Fruit fly (Drosophila melanogaster) whole organism, embryonic: ENCODE measurements around the gene Dora.

ENCODE experiments used
- Asciz ChIP-seq: fragments of 200-800 bp; sonication (Bioruptor generic); optimal IDR thresholded peaks from 2 replicates; lab custom pipeline; 2017; ENCODE audit warnings: missing biosample characterization, mild to moderate bottlenecking, missing genetic modification characterization, missing genetic modification reagents
- Bgb ChIP-seq: fragments of 200-800 bp; sonication (Bioruptor generic); IDR thresholded peaks from 2 replicates; pipeline ENCODE4 v1.3.6; 2022; ENCODE audit warnings: missing biosample characterization, missing genetic modification characterization; ENCODE audit not compliant: partially characterized antibody
- CG10959 ChIP-seq: fragments of 200-800 bp; sonication (Bioruptor generic); IDR thresholded peaks from 2 replicates; pipeline ENCODE4 v1.3.6; 2022; ENCODE audit warnings: missing biosample characterization, missing genetic modification characterization
- CG11085 ChIP-seq: fragments of 200-800 bp; sonication (Bioruptor generic); IDR thresholded peaks from 2 replicates; pipeline ENCODE4 v1.3.6; 2022; ENCODE audit warnings: missing biosample characterization, missing genetic modification characterization
- CG12769 ChIP-seq: fragments of 200-800 bp; sonication (Bioruptor generic); optimal IDR thresholded peaks from 2 replicates; lab custom pipeline; 2019; ENCODE audit warnings: missing biosample characterization, mild to moderate bottlenecking, missing genetic modification characterization, moderate library complexity
- CG13775 ChIP-seq: fragments of 200-800 bp; sonication (Bioruptor generic); optimal IDR thresholded peaks from 3 replicates; lab custom pipeline; 2017; ENCODE audit warnings: missing biosample characterization, mild to moderate bottlenecking, missing genetic modification characterization
- CG14710 ChIP-seq: fragments of 200-800 bp; sonication (Bioruptor generic); optimal IDR thresholded peaks from 3 replicates; lab custom pipeline; 2019; ENCODE audit warnings: missing biosample characterization, mild to moderate bottlenecking, missing genetic modification characterization, moderate library complexity
- CG14860 ChIP-seq: fragments of 200-800 bp; sonication (Bioruptor generic); IDR thresholded peaks from 3 replicates; pipeline ENCODE4 v1.3.6; 2022; ENCODE audit warnings: missing biosample characterization, missing genetic modification characterization; ENCODE audit not compliant: partially characterized antibody
- CG16813 ChIP-seq: fragments of 200-800 bp; sonication (Bioruptor generic); IDR thresholded peaks from 3 replicates; pipeline ENCODE4 v1.3.6; 2022; ENCODE audit warnings: missing biosample characterization, missing genetic modification characterization; ENCODE audit not compliant: partially characterized antibody
- CG2116 ChIP-seq: fragments of 200-800 bp; sonication (Bioruptor generic); optimal IDR thresholded peaks from 3 replicates; lab custom pipeline; 2018; ENCODE audit warnings: missing biosample characterization, mild to moderate bottlenecking, missing genetic modification characterization
- CG30403 ChIP-seq: fragments of 200-800 bp; sonication (Bioruptor generic); optimal IDR thresholded peaks from 3 replicates; lab custom pipeline; 2016; ENCODE audit warnings: missing biosample characterization, missing genetic modification characterization
- CG3163 ChIP-seq: fragments of 200-800 bp; sonication (Bioruptor generic); optimal IDR thresholded peaks from 3 replicates; lab custom pipeline; 2016; ENCODE audit warnings: missing biosample characterization, missing genetic modification characterization
- CG5180 ChIP-seq: fragments of 200-800 bp; sonication (Bioruptor generic); optimal IDR thresholded peaks from 3 replicates; lab custom pipeline; 2017; ENCODE audit warnings: missing biosample characterization, missing genetic modification characterization, mild to moderate bottlenecking, moderate library complexity, missing genetic modification reagents
- CG6765 ChIP-seq: fragments of 200-800 bp; sonication (Bioruptor generic); optimal IDR thresholded peaks from 3 replicates; lab custom pipeline; 2017; ENCODE audit warnings: missing biosample characterization, mild to moderate bottlenecking, missing genetic modification characterization
- CG7271 ChIP-seq: fragments of 200-800 bp; sonication (Bioruptor generic); optimal IDR thresholded peaks from 2 replicates; lab custom pipeline; 2018; ENCODE audit warnings: missing biosample characterization, mild to moderate bottlenecking, missing genetic modification characterization, moderate library complexity
- CTCF ChIP-seq: fragments of 200-800 bp; sonication (Bioruptor generic); optimal IDR thresholded peaks from 2 replicates; lab custom pipeline; 2017; ENCODE audit warnings: missing biosample characterization, mild to moderate bottlenecking, missing genetic modification characterization, moderate library complexity
- Dbx ChIP-seq: fragments of 200-800 bp; sonication (Bioruptor generic); IDR thresholded peaks from 3 replicates; pipeline ENCODE4 v1.3.6; 2022; ENCODE audit warnings: missing biosample characterization, missing genetic modification characterization
- Dfd ChIP-seq, 2 experiments: fragments of >200 bp; optimal IDR thresholded peaks; 2 replicates each; lab custom pipeline; 2017; ENCODE audit warnings: missing biosample characterization in 2 of 2, missing genetic modification characterization in 2 of 2
- E2f2 ChIP-seq: fragments of 200-800 bp; sonication (Bioruptor generic); IDR thresholded peaks from 2 replicates; pipeline ENCODE4 v1.3.6; 2022; ENCODE audit warnings: missing biosample characterization, missing genetic modification characterization
- Ets97D ChIP-seq: fragments of 200-800 bp; sonication (Bioruptor generic); optimal IDR thresholded peaks from 3 replicates; lab custom pipeline; 2016; ENCODE audit warnings: missing biosample characterization, missing genetic modification characterization
- Hand ChIP-seq: fragments of 200-800 bp; sonication (Bioruptor generic); optimal IDR thresholded peaks from 2 replicates; lab custom pipeline; 2017; ENCODE audit warnings: mild to moderate bottlenecking, missing biosample characterization, missing genetic modification reagents, missing genetic modification characterization
- MBD-R2 ChIP-seq: fragments of 200-800 bp; sonication (Bioruptor generic); IDR thresholded peaks from 2 replicates; pipeline ENCODE4 v1.3.6; 2022; ENCODE audit warnings: missing biosample characterization, missing genetic modification characterization
- MESR4 ChIP-seq: fragments of 200-800 bp; sonication (Bioruptor generic); optimal IDR thresholded peaks from 2 replicates; lab custom pipeline; 2018; ENCODE audit warnings: missing biosample characterization, mild to moderate bottlenecking, missing genetic modification characterization, moderate library complexity
- Mes4 ChIP-seq: fragments of 200-800 bp; sonication (Bioruptor generic); optimal IDR thresholded peaks from 2 replicates; lab custom pipeline; 2016; ENCODE audit warnings: missing biosample characterization, missing genetic modification characterization
- Myb ChIP-seq: fragments of 200-800 bp; sonication (Bioruptor generic); optimal IDR thresholded peaks from 2 replicates; lab custom pipeline; 2016; ENCODE audit warnings: missing biosample characterization, missing genetic modification characterization
- Opbp ChIP-seq: fragments of 200-800 bp; sonication (Bioruptor generic); IDR thresholded peaks from 3 replicates; pipeline ENCODE4 v1.3.6; 2022; ENCODE audit warnings: missing biosample characterization, missing genetic modification characterization; ENCODE audit not compliant: partially characterized antibody
- Rfx ChIP-seq: fragments of 200-800 bp; sonication (Bioruptor generic); IDR thresholded peaks from 2 replicates; pipeline ENCODE4 v1.3.6; 2022; ENCODE audit warnings: missing biosample characterization, missing genetic modification characterization
- Sin3A ChIP-seq: fragments of >200 bp; optimal IDR thresholded peaks from 2 replicates; lab custom pipeline; 2018
- ap ChIP-seq: fragments of 200-800 bp; sonication (Bioruptor generic); IDR thresholded peaks from 2 replicates; pipeline ENCODE4 v1.3.6; 2022; ENCODE audit warnings: missing biosample characterization, missing genetic modification characterization
- ato ChIP-seq: fragments of 200-800 bp; sonication (Bioruptor generic); IDR thresholded peaks from 2 replicates; pipeline ENCODE4 v1.3.6; 2022; ENCODE audit warnings: missing biosample characterization, missing genetic modification characterization; ENCODE audit not compliant: partially characterized antibody
- bbx ChIP-seq: fragments of 200-800 bp; sonication (Bioruptor generic); IDR thresholded peaks from 2 replicates; pipeline ENCODE4 v1.3.6; 2022; ENCODE audit warnings: missing biosample characterization, missing genetic modification characterization; ENCODE audit not compliant: partially characterized antibody
- chif ChIP-seq, 2 experiments: fragments of 200-800 bp; sonication (Bioruptor generic); optimal IDR thresholded peaks; 3 replicates each; lab custom pipeline; 2016; ENCODE audit warnings: missing biosample characterization in 2 of 2, missing genetic modification characterization in 2 of 2
- chinmo ChIP-seq: fragments of 200-800 bp; sonication (Bioruptor generic); IDR thresholded peaks from 4 replicates; pipeline ENCODE4 v1.3.6; 2022; ENCODE audit warnings: missing biosample characterization, missing genetic modification characterization; ENCODE audit not compliant: partially characterized antibody
- da ChIP-seq: fragments of 200-800 bp; sonication (Bioruptor generic); optimal IDR thresholded peaks from 2 replicates; lab custom pipeline; 2016; ENCODE audit warnings: missing biosample characterization, missing genetic modification characterization
- danr ChIP-seq: fragments of 200-800 bp; sonication (Bioruptor generic); IDR thresholded peaks from 2 replicates; pipeline ENCODE4 v1.3.6; 2022; ENCODE audit warnings: missing biosample characterization, missing genetic modification characterization
- dmrt11E ChIP-seq: fragments of 200-800 bp; sonication (Bioruptor generic); optimal IDR thresholded peaks from 3 replicates; lab custom pipeline; 2018; ENCODE audit warnings: missing biosample characterization, mild to moderate bottlenecking, missing genetic modification characterization, moderate library complexity
- eyg ChIP-seq: fragments of 200-800 bp; sonication (Bioruptor generic); optimal IDR thresholded peaks from 3 replicates; lab custom pipeline; 2016; ENCODE audit warnings: missing biosample characterization, missing genetic modification characterization
- gfzf ChIP-seq: fragments of 200-800 bp; sonication (Bioruptor generic); optimal IDR thresholded peaks from 2 replicates; lab custom pipeline; 2016; ENCODE audit warnings: missing biosample characterization, mild to moderate bottlenecking, missing genetic modification characterization, moderate library complexity
- hb ChIP-seq: fragments of 200-800 bp; sonication (Bioruptor generic); IDR thresholded peaks from 3 replicates; pipeline ENCODE4 v1.3.6; 2022; ENCODE audit warnings: missing biosample characterization, missing genetic modification characterization; ENCODE audit not compliant: partially characterized antibody
- kay ChIP-seq: fragments of 200-800 bp; sonication (Bioruptor generic); optimal IDR thresholded peaks from 2 replicates; lab custom pipeline; 2016; ENCODE audit warnings: missing biosample characterization, missing genetic modification characterization
- knrl ChIP-seq: fragments of 200-800 bp; sonication (Bioruptor generic); IDR thresholded peaks from 3 replicates; pipeline ENCODE4 v1.3.6; 2022; ENCODE audit warnings: missing biosample characterization, missing genetic modification characterization; ENCODE audit not compliant: partially characterized antibody
- nerfin-1 ChIP-seq: fragments of 200-800 bp; sonication (Bioruptor generic); optimal IDR thresholded peaks from 3 replicates; lab custom pipeline; 2019; ENCODE audit warnings: missing biosample characterization, mild to moderate bottlenecking, missing genetic modification characterization, moderate library complexity
- nmo ChIP-seq: fragments of 200-800 bp; sonication (Bioruptor generic); optimal IDR thresholded peaks from 2 replicates; lab custom pipeline; 2018; ENCODE audit warnings: missing biosample characterization, mild to moderate bottlenecking, missing genetic modification characterization, moderate library complexity
- pita ChIP-seq: fragments of 200-800 bp; sonication (Bioruptor generic); optimal IDR thresholded peaks from 2 replicates; lab custom pipeline; 2017; ENCODE audit warnings: missing biosample characterization, mild to moderate bottlenecking, missing genetic modification characterization
- pros ChIP-seq: fragments of 200-800 bp; sonication (Bioruptor generic); optimal IDR thresholded peaks from 3 replicates; lab custom pipeline; 2019; ENCODE audit warnings: missing biosample characterization, mild to moderate bottlenecking, missing genetic modification characterization, moderate library complexity
- psq ChIP-seq: fragments of 200-800 bp; sonication (Bioruptor generic); optimal IDR thresholded peaks from 2 replicates; lab custom pipeline; 2017; ENCODE audit warnings: missing biosample characterization, missing genetic modification characterization
- pum ChIP-seq: fragments of 200-800 bp; sonication (Bioruptor generic); optimal IDR thresholded peaks from 2 replicates; lab custom pipeline; 2016; ENCODE audit warnings: missing biosample characterization, missing genetic modification characterization
- rib ChIP-seq: fragments of 200-800 bp; sonication (Bioruptor generic); IDR thresholded peaks from 2 replicates; pipeline ENCODE4 v1.3.6; 2022; ENCODE audit warnings: missing biosample characterization, missing genetic modification characterization
- sens-2 ChIP-seq: fragments of 200-800 bp; sonication (Bioruptor generic); IDR thresholded peaks from 2 replicates; pipeline ENCODE4 v1.3.6; 2022; ENCODE audit warnings: missing biosample characterization, missing genetic modification characterization
- tna ChIP-seq: fragments of 200-800 bp; sonication (Bioruptor generic); IDR thresholded peaks from 2 replicates; pipeline ENCODE4 v1.3.6; 2022; ENCODE audit warnings: missing biosample characterization, missing genetic modification characterization; ENCODE audit not compliant: partially characterized antibody
- wek ChIP-seq: fragments of 200-800 bp; sonication (Bioruptor generic); optimal IDR thresholded peaks from 3 replicates; lab custom pipeline; 2018; ENCODE audit warnings: missing biosample characterization, mild to moderate bottlenecking, missing genetic modification characterization, moderate library complexity

The Dora gene

DNA sequence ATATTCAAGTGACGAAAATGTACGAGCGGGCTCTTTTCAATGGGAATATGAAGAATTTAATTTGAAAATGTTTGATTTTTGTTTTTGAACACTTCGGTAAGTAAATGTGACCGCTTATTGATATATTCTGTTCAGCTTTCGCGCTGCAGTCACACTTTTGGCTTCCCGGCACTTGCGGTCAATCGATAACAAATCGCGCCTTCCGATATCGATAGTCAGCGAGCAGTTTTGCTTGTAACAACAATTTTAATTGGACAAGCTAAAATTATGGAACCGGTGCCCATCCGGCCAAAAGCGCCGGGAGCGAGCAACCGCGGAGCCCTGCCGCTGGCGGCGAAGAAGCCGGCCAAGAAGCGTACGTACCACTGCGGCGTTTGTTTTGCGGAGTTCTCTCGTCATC, 33.4 kb upstream of the Dora start, which contains the start of gene CG7101 (continued):
- TF ChIP-seq CG6765 (GFP tag; lab: Kevin White, UChicago): no peak
- TF ChIP-seq CTCF (GFP tag; lab: Kevin White, UChicago): peak; percentile 19
- TF ChIP-seq chif (GFP tag; optimal IDR thresholded peaks at IDR 0.05; lab: Kevin White, UChicago): no peak
- peak; percentile 9 for TF ChIP-seq Sin3A (lab: Kevin White, UChicago)
- TF ChIP-seq MBD-R2 (GFP tag; lab: Robert Waterston, UW): peak; percentile 78
- TF ChIP-seq dmrt11E (tag; lab: Kevin White, UChicago): no peak
- peak; percentile 72 for TF ChIP-seq ato (GFP tag; lab: Robert Waterston, UW)
- no peak for TF ChIP-seq Dbx (GFP tag; lab: Robert Waterston, UW)
- TF ChIP-seq CG30403 (GFP tag; lab: Kevin White, UChicago): no peak
- TF ChIP-seq knrl (GFP tag; lab: Robert Waterston, UW): peak; percentile 50; the same call in 2 of the 3 replicates
- TF ChIP-seq Mes4: no peak
- no peak for TF ChIP-seq Asciz
- 0 out of 2 replicates have a peak, but pooled peaks have one; percentile 17 for TF ChIP-seq rib (GFP tag; lab: Robert Waterston, UW)
- peak; percentile 2 for TF ChIP-seq nmo
- TF ChIP-seq Dfd (GFP tag; optimal IDR thresholded peaks at IDR 0.05; lab: Kevin White, UChicago): no peak
- no peak for TF ChIP-seq CG10959 (GFP tag; lab: Robert Waterston, UW)
- peak; percentile 21; the same call in 1 of the 2 replicates for TF ChIP-seq Rfx (GFP tag; lab: Robert Waterston, UW)
- TF ChIP-seq MESR4 (GFP tag; lab: Kevin White, UChicago): peak; percentile 48
- TF ChIP-seq psq (GFP tag; lab: Kevin White, UChicago): no peak
- TF ChIP-seq CG2116 (GFP tag; lab: Kevin White, UChicago): peak; percentile 55
- no peak for TF ChIP-seq kay (GFP tag; lab: Kevin White, UChicago)
- peak; percentile 62 for TF ChIP-seq CG14860
- TF ChIP-seq CG13775 (GFP tag; lab: Kevin White, UChicago): no peak
- no peak for TF ChIP-seq sens-2 (GFP tag; lab: Robert Waterston, UW)
- no peak for TF ChIP-seq pita (GFP tag; lab: Kevin White, UChicago)
- no peak for TF ChIP-seq CG3163 (GFP tag; lab: Kevin White, UChicago)
- peak; percentile 28 for TF ChIP-seq CG14710 (tag; lab: Kevin White, UChicago)
- peak; percentile 70 for TF ChIP-seq bbx (GFP tag; lab: Robert Waterston, UW)
- TF ChIP-seq Ets97D: peak; percentile 64
- no peak for TF ChIP-seq CG11085 (GFP tag; lab: Robert Waterston, UW)
- TF ChIP-seq gfzf (GFP tag; lab: Kevin White, UChicago): peak; percentile 70
- no peak for TF ChIP-seq CG7271 (tag; lab: Kevin White, UChicago)
- peak; percentile 79 for TF ChIP-seq Bgb (GFP tag; lab: Robert Waterston, UW)
- TF ChIP-seq danr (GFP tag; lab: Robert Waterston, UW): no peak
- peak; percentile 54 for TF ChIP-seq Myb
- TF ChIP-seq CG16813 (GFP tag; lab: Robert Waterston, UW): peak; percentile 57
- no peak for TF ChIP-seq pros (GFP tag; lab: Kevin White, UChicago)
- no peak for TF ChIP-seq pum (GFP tag; lab: Kevin White, UChicago)
- TF ChIP-seq wek (GFP tag; lab: Kevin White, UChicago): no peak
- TF ChIP-seq da: no peak
- no peak for TF ChIP-seq nerfin-1
- no peak for TF ChIP-seq Hand (GFP tag; lab: Kevin White, UChicago)
- no peak for TF ChIP-seq eyg (GFP tag; lab: Kevin White, UChicago)
- TF ChIP-seq E2f2 (GFP tag; lab: Robert Waterston, UW): peak; percentile 81
- TF ChIP-seq hb (GFP tag; lab: Robert Waterston, UW): peak; percentile 50; the same call in 1 of the 3 replicates
- peak; percentile 72 for TF ChIP-seq tna
- 0 out of 4 replicates have a peak, but pooled peaks have one; percentile 76 for TF ChIP-seq chinmo
- no peak for TF ChIP-seq ap
- no peak for TF ChIP-seq CG12769 (tag; lab: Kevin White, UChicago)
- peak; percentile 71; the same call in 2 of the 3 replicates for TF ChIP-seq Opbp
- no peak for TF ChIP-seq CG5180 (GFP tag; lab: Kevin White, UChicago)
